Fruit fly (Drosophila melanogaster): ENCODE data around the gene CG13308.

CG13308 gene

dm6 chr3L:8852907-8853306, 44.6 kb downstream of the CG13308 start (continued):
- TF ChIP-seq sisA (GFP tag; IDR thresholded peaks at IDR 0.05) (peak; percentile 55; the same call in 1 of the 2 replicates), Scr (GFP tag; IDR thresholded peaks at IDR 0.05; ENCODE audit: partially characterized antibody) (no peak), twi (tag; optimal IDR thresholded peaks at IDR 0.05) (no peak), CG2875 (GFP tag; optimal IDR thresholded peaks at IDR 0.05) (no peak), Ravus (GFP tag; IDR thresholded peaks at IDR 0.05) (no peak), CG17328 (GFP tag; IDR thresholded peaks at IDR 0.05) (0 out of 2 replicates have a peak, but pooled peaks have one; percentile 15), CG1233 (GFP tag; optimal IDR thresholded peaks at IDR 0.05) (no peak), CG34422 (GFP tag; IDR thresholded peaks at IDR 0.05) (no peak), CG7987 (GFP tag; optimal IDR thresholded peaks at IDR 0.05) (no peak), Antp (GFP tag; optimal IDR thresholded peaks at IDR 0.05) (peak; percentile 53), Dbx (GFP tag; IDR thresholded peaks at IDR 0.05) (peak; percentile 47; the same call in 1 of the 3 replicates), CG12104 (GFP tag; optimal IDR thresholded peaks at IDR 0.05) (no peak), CG18262 (tag; optimal IDR thresholded peaks at IDR 0.05) (no peak), CrebB (tag; optimal IDR thresholded peaks at IDR 0.05) (no peak), pnt (GFP tag; optimal IDR thresholded peaks at IDR 0.05) (peak; percentile 60), fd64A (GFP tag; optimal IDR thresholded peaks at IDR 0.05) (no peak), ken (GFP tag; IDR thresholded peaks at IDR 0.05) (no peak; the same call in 2 of the 3 replicates), sqz (GFP tag; optimal IDR thresholded peaks at IDR 0.05) (peak; percentile 35), CG17186 (GFP tag; optimal IDR thresholded peaks at IDR 0.05) (no peak), klu (GFP tag; IDR thresholded peaks at IDR 0.05) (no peak), ranshi (GFP tag; IDR thresholded peaks at IDR 0.05) (peak; percentile 37; the same call in 1 of the 2 replicates), bab2 (GFP tag; optimal IDR thresholded peaks at IDR 0.05) (peak; percentile 45), CG18599 (GFP tag; optimal IDR thresholded peaks at IDR 0.05) (peak; percentile 53), insv (GFP tag; optimal IDR thresholded peaks at IDR 0.05) (no peak), CG10565 (GFP tag; optimal IDR thresholded peaks at IDR 0.05) (no peak), Hr39 (optimal IDR thresholded peaks at IDR 0.05) (no peak), hb (GFP tag; IDR thresholded peaks at IDR 0.05; ENCODE audit: partially characterized antibody) (no peak), ewg (GFP tag; optimal IDR thresholded peaks at IDR 0.05) (peak; percentile 4), hth (optimal IDR thresholded peaks at IDR 0.05) (no peak), CG8944 (GFP tag; optimal IDR thresholded peaks at IDR 0.05) (no peak), org-1 (GFP tag; optimal IDR thresholded peaks at IDR 0.05) (peak; percentile 4)

dm6 chr3L:8853382-8853781, 45.0 kb downstream of the CG13308 start:
- TF ChIP-seq Lpt (GFP tag; optimal IDR thresholded peaks at IDR 0.05) (no peak), B-H2 (GFP tag; optimal IDR thresholded peaks at IDR 0.05) (no peak), Atf3 (GFP tag; optimal IDR thresholded peaks at IDR 0.05) (no peak), CG14860 (GFP tag; IDR thresholded peaks at IDR 0.05; ENCODE audit: partially characterized antibody) (no peak), CG8290 (GFP tag; optimal IDR thresholded peaks at IDR 0.05) (no peak), CG8290 (tag; optimal IDR thresholded peaks at IDR 0.05) (peak in 1 of 2 experiments; percentile 25), Aef1 (GFP tag; IDR thresholded peaks at IDR 0.05) (0 out of 3 replicates have a peak, but pooled peaks have one; percentile 9), pnt (GFP tag; optimal IDR thresholded peaks at IDR 0.05) (no peak), Jarid2 (GFP tag; optimal IDR thresholded peaks at IDR 0.05) (no peak), CG11247 (GFP tag; IDR thresholded peaks at IDR 0.05) (peak; percentile 29; the same call in 1 of the 2 replicates), HLH4C (GFP tag; IDR thresholded peaks at IDR 0.05; ENCODE audit: partially characterized antibody) (no peak), Sox102F (GFP tag; optimal IDR thresholded peaks at IDR 0.05) (peak; percentile 5), CG1792 (GFP tag; optimal IDR thresholded peaks at IDR 0.05) (no peak), CG34376 (GFP tag; optimal IDR thresholded peaks at IDR 0.05) (no peak), CG6683 (GFP tag; optimal IDR thresholded peaks at IDR 0.05) (no peak), grn (GFP tag; optimal IDR thresholded peaks at IDR 0.05) (no peak), lola (GFP tag; optimal IDR thresholded peaks at IDR 0.05) (no peak), CG6175 (GFP tag; IDR thresholded peaks at IDR 0.05) (no peak), sim (GFP tag; IDR thresholded peaks at IDR 0.05) (no peak), CG9609 (GFP tag; optimal IDR thresholded peaks at IDR 0.05) (peak; percentile 12), CG5245 (GFP tag; optimal IDR thresholded peaks at IDR 0.05) (no peak), CG8089 (GFP tag; optimal IDR thresholded peaks at IDR 0.05) (no peak), CG10366 (GFP tag; IDR thresholded peaks at IDR 0.05) (no peak)
